Fruit fly (Drosophila melanogaster) whole organism, embryonic: ENCODE data around the gene Tomosyn.

ENCODE experiments used
- Asciz ChIP-seq: fragments of 200-800 bp; sonication (Bioruptor generic); optimal IDR thresholded peaks from 2 replicates; lab custom pipeline; 2017; ENCODE audit warnings: missing biosample characterization, mild to moderate bottlenecking, missing genetic modification characterization, missing genetic modification reagents
- Atf6 ChIP-seq: fragments of 200-800 bp; sonication (Bioruptor generic); IDR thresholded peaks from 2 replicates; pipeline ENCODE4 v1.3.6; 2022; ENCODE audit warnings: missing biosample characterization, missing genetic modification characterization
- Awh ChIP-seq: fragments of 200-800 bp; sonication (Bioruptor generic); IDR thresholded peaks from 2 replicates; pipeline ENCODE4, ENCODE4 v1.3.6; 2022; ENCODE audit warnings: missing biosample characterization, missing genetic modification characterization
- B-H1 ChIP-seq: fragments of 200-800 bp; sonication (Bioruptor generic); IDR thresholded peaks from 3 replicates; pipeline ENCODE4 v1.3.6; 2022; ENCODE audit warnings: missing biosample characterization, missing genetic modification characterization
- C15 ChIP-seq: fragments of 200-800 bp; sonication (Bioruptor generic); IDR thresholded peaks from 3 replicates; pipeline ENCODE4 v1.3.6; 2022; ENCODE audit warnings: missing biosample characterization, missing genetic modification characterization
- CG10209 ChIP-seq: fragments of 200-800 bp; sonication (Bioruptor generic); optimal IDR thresholded peaks from 3 replicates; lab custom pipeline; 2017; ENCODE audit warnings: missing biosample characterization, mild to moderate bottlenecking, missing genetic modification characterization, missing genetic modification reagents
- CG10959 ChIP-seq: fragments of 200-800 bp; sonication (Bioruptor generic); IDR thresholded peaks from 2 replicates; pipeline ENCODE4 v1.3.6; 2022; ENCODE audit warnings: missing biosample characterization, missing genetic modification characterization
- CG12219 ChIP-seq: fragments of 200-800 bp; sonication (Bioruptor generic); optimal IDR thresholded peaks from 3 replicates; lab custom pipeline; 2018; ENCODE audit warnings: missing biosample characterization, mild to moderate bottlenecking, missing genetic modification characterization
- CG14050 ChIP-seq: fragments of 200-800 bp; sonication (Bioruptor generic); IDR thresholded peaks from 3 replicates; pipeline ENCODE4 v1.3.6; 2022; ENCODE audit warnings: missing biosample characterization, missing genetic modification characterization
- CG14441 ChIP-seq: fragments of 200-800 bp; sonication (Bioruptor generic); IDR thresholded peaks from 2 replicates; pipeline ENCODE4 v1.3.6; 2022; ENCODE audit warnings: missing biosample characterization, missing genetic modification characterization
- CG14710 ChIP-seq: fragments of 200-800 bp; sonication (Bioruptor generic); optimal IDR thresholded peaks from 3 replicates; lab custom pipeline; 2019; ENCODE audit warnings: missing biosample characterization, mild to moderate bottlenecking, missing genetic modification characterization, moderate library complexity
- CG15479 ChIP-seq: fragments of 200-800 bp; sonication (Bioruptor generic); optimal IDR thresholded peaks from 3 replicates; lab custom pipeline; 2019; ENCODE audit warnings: missing biosample characterization, mild to moderate bottlenecking, missing genetic modification characterization, moderate library complexity
- CG18599 ChIP-seq: fragments of 200-800 bp; sonication (Bioruptor generic); optimal IDR thresholded peaks from 3 replicates; lab custom pipeline; 2017; ENCODE audit warnings: missing biosample characterization, missing genetic modification characterization, mild to moderate bottlenecking, moderate library complexity, missing genetic modification reagents
- CG2199 ChIP-seq: fragments of 200-800 bp; sonication (Bioruptor generic); IDR thresholded peaks from 3 replicates; pipeline ENCODE4 v1.3.6; 2022; ENCODE audit warnings: missing biosample characterization, missing genetic modification characterization
- CG3847 ChIP-seq: fragments of 200-800 bp; sonication (Bioruptor generic); IDR thresholded peaks from 2 replicates; pipeline ENCODE4 v1.3.6; 2022; ENCODE audit warnings: missing biosample characterization, missing genetic modification characterization
- CG4282 ChIP-seq: fragments of 200-800 bp; sonication (Bioruptor generic); optimal IDR thresholded peaks from 2 replicates; lab custom pipeline; 2016; ENCODE audit warnings: missing biosample characterization, missing genetic modification characterization
- CG6272 ChIP-seq: fragments of 200-800 bp; sonication (Bioruptor generic); IDR thresholded peaks from 2 replicates; pipeline ENCODE4 v1.3.6; 2022; ENCODE audit warnings: missing biosample characterization, missing genetic modification characterization
- CG6854 ChIP-seq: fragments of 200-800 bp; sonication (Bioruptor generic); optimal IDR thresholded peaks from 3 replicates; lab custom pipeline; 2017; ENCODE audit warnings: missing biosample characterization, mild to moderate bottlenecking, missing genetic modification characterization
- CG7839 ChIP-seq: fragments of 200-800 bp; sonication (Bioruptor generic); optimal IDR thresholded peaks from 3 replicates; lab custom pipeline; 2018; ENCODE audit warnings: missing biosample characterization, mild to moderate bottlenecking, missing genetic modification characterization, moderate library complexity
- CG7987 ChIP-seq: fragments of 200-800 bp; sonication (Bioruptor generic); optimal IDR thresholded peaks from 2 replicates; lab custom pipeline; 2018; ENCODE audit warnings: missing biosample characterization, mild to moderate bottlenecking, missing genetic modification characterization, moderate library complexity
- CG8359 ChIP-seq: fragments of 200-800 bp; sonication (Bioruptor generic); optimal IDR thresholded peaks from 2 replicates; lab custom pipeline; 2017; ENCODE audit warnings: missing biosample characterization, mild to moderate bottlenecking, missing genetic modification characterization, borderline replicate concordance
- CG9727 ChIP-seq: fragments of 200-800 bp; sonication (Bioruptor generic); optimal IDR thresholded peaks from 3 replicates; lab custom pipeline; 2017; ENCODE audit warnings: missing biosample characterization, mild to moderate bottlenecking, missing genetic modification characterization
- Camta ChIP-seq: fragments of 200-800 bp; sonication (Bioruptor generic); optimal IDR thresholded peaks from 2 replicates; lab custom pipeline; 2016; ENCODE audit warnings: missing biosample characterization, missing genetic modification characterization
- Dip3 ChIP-seq: fragments of 200-800 bp; sonication (Bioruptor generic); optimal IDR thresholded peaks from 3 replicates; lab custom pipeline; 2016; ENCODE audit warnings: missing biosample characterization, missing genetic modification characterization
- Gug ChIP-seq: fragments of 200-800 bp; sonication (Bioruptor generic); IDR thresholded peaks from 4 replicates; pipeline ENCODE4 v1.3.6; 2022; ENCODE audit warnings: missing biosample characterization, missing genetic modification characterization
- HmgZ ChIP-seq: fragments of 200-800 bp; sonication (Bioruptor generic); optimal IDR thresholded peaks from 2 replicates; lab custom pipeline; 2018; ENCODE audit warnings: missing biosample characterization, mild to moderate bottlenecking, missing genetic modification characterization
- Kr ChIP-seq: fragments of 200-800 bp; sonication (Bioruptor generic); optimal IDR thresholded peaks from 2 replicates; lab custom pipeline; 2017; ENCODE audit warnings: missing biosample characterization, mild to moderate bottlenecking, missing genetic modification characterization
- Med ChIP-seq: fragments of 200-800 bp; sonication (Bioruptor generic); peaks from one replicate; lab custom pipeline; 2016; ENCODE audit warnings: missing biosample characterization, missing genetic modification characterization, mild to moderate bottlenecking, inconsistent platforms, moderate library complexity
- Myb ChIP-seq: fragments of 200-800 bp; sonication (Bioruptor generic); optimal IDR thresholded peaks from 2 replicates; lab custom pipeline; 2016; ENCODE audit warnings: missing biosample characterization, missing genetic modification characterization
- Oli ChIP-seq: fragments of 200-800 bp; sonication (Bioruptor generic); optimal IDR thresholded peaks from 2 replicates; lab custom pipeline; 2018; ENCODE audit warnings: missing biosample characterization, mild to moderate bottlenecking, missing genetic modification characterization, moderate library complexity
- Six4 ChIP-seq: fragments of 200-800 bp; sonication (Bioruptor generic); optimal IDR thresholded peaks from 2 replicates; lab custom pipeline; 2016; ENCODE audit warnings: missing biosample characterization, missing genetic modification characterization
- TFAM ChIP-seq: fragments of 200-800 bp; sonication (Bioruptor generic); optimal IDR thresholded peaks from 2 replicates; lab custom pipeline; 2017; ENCODE audit warnings: missing biosample characterization, missing genetic modification characterization, inconsistent platforms
- Trl ChIP-seq, 3 experiments: fragments of >200 bp in 2 of 3; fragments of 200-800 bp in 1 of 3; sonication (Bioruptor generic) in 1 of 3; optimal IDR thresholded peaks; 2 replicates in 1 of 3; 3 replicates in 2 of 3; lab custom pipeline; 2016 to 2017; ENCODE audit warnings: missing biosample characterization in 1 of 3, missing genetic modification characterization in 1 of 3
- amos ChIP-seq: fragments of 200-800 bp; sonication (Bioruptor generic); IDR thresholded peaks from 2 replicates; pipeline ENCODE4 v1.3.6; 2022; ENCODE audit warnings: missing biosample characterization, missing genetic modification characterization; ENCODE audit not compliant: partially characterized antibody
- ara ChIP-seq: fragments of 200-800 bp; sonication (Bioruptor generic); IDR thresholded peaks from 2 replicates; pipeline ENCODE4 v1.3.6; 2022; ENCODE audit warnings: missing biosample characterization, missing genetic modification characterization
- bigmax ChIP-seq: fragments of 200-800 bp; sonication (Bioruptor generic); optimal IDR thresholded peaks from 2 replicates; lab custom pipeline; 2018; ENCODE audit warnings: missing biosample characterization, mild to moderate bottlenecking, missing genetic modification characterization
- cg ChIP-seq: fragments of 200-800 bp; sonication (Bioruptor generic); optimal IDR thresholded peaks from 3 replicates; lab custom pipeline; 2019; ENCODE audit warnings: missing biosample characterization, mild to moderate bottlenecking, missing genetic modification characterization, moderate library complexity
- croc ChIP-seq: fragments of 200-800 bp; sonication (Bioruptor generic); conservative IDR thresholded peaks from 3 replicates; pipeline ENCODE4 v1.3.6; 2022; ENCODE audit warnings: missing biosample characterization, missing genetic modification characterization
- danr ChIP-seq: fragments of 200-800 bp; sonication (Bioruptor generic); IDR thresholded peaks from 2 replicates; pipeline ENCODE4 v1.3.6; 2022; ENCODE audit warnings: missing biosample characterization, missing genetic modification characterization
- dmrt11E ChIP-seq: fragments of 200-800 bp; sonication (Bioruptor generic); optimal IDR thresholded peaks from 3 replicates; lab custom pipeline; 2018; ENCODE audit warnings: missing biosample characterization, mild to moderate bottlenecking, missing genetic modification characterization, moderate library complexity
- ems ChIP-seq: fragments of 200-800 bp; sonication (Bioruptor generic); optimal IDR thresholded peaks from 3 replicates; lab custom pipeline; 2016; ENCODE audit warnings: missing biosample characterization, missing genetic modification characterization
- eyg ChIP-seq: fragments of 200-800 bp; sonication (Bioruptor generic); optimal IDR thresholded peaks from 3 replicates; lab custom pipeline; 2016; ENCODE audit warnings: missing biosample characterization, missing genetic modification characterization
- fd3F ChIP-seq: fragments of 200-800 bp; sonication (Bioruptor generic); optimal IDR thresholded peaks from 2 replicates; lab custom pipeline; 2018; ENCODE audit warnings: missing biosample characterization, mild to moderate bottlenecking, missing genetic modification characterization, moderate library complexity
- gsb-n ChIP-seq: fragments of 200-800 bp; sonication (Bioruptor generic); optimal IDR thresholded peaks from 3 replicates; lab custom pipeline; 2018; ENCODE audit warnings: missing biosample characterization, mild to moderate bottlenecking, missing genetic modification characterization
- jing ChIP-seq: fragments of 200-800 bp; sonication (Bioruptor generic); optimal IDR thresholded peaks from 2 replicates; lab custom pipeline; 2018; ENCODE audit warnings: missing biosample characterization, mild to moderate bottlenecking, missing genetic modification characterization
- pros ChIP-seq: fragments of 200-800 bp; sonication (Bioruptor generic); optimal IDR thresholded peaks from 3 replicates; lab custom pipeline; 2019; ENCODE audit warnings: missing biosample characterization, mild to moderate bottlenecking, missing genetic modification characterization, moderate library complexity
- sens ChIP-seq: fragments of 200-800 bp; sonication (Bioruptor generic); peaks from one replicate; lab custom pipeline; 2016; ENCODE audit warnings: missing biosample characterization, missing genetic modification characterization
- sob ChIP-seq: fragments of 200-800 bp; sonication (Bioruptor generic); IDR thresholded peaks from 2 replicates; pipeline ENCODE4 v1.3.6; 2022; ENCODE audit warnings: missing biosample characterization, missing genetic modification characterization
- zfh2 ChIP-seq: fragments of 200-800 bp; sonication (Bioruptor generic); optimal IDR thresholded peaks from 2 replicates; lab custom pipeline; 2016; ENCODE audit warnings: missing biosample characterization, missing genetic modification characterization

The Tomosyn gene

DNA sequence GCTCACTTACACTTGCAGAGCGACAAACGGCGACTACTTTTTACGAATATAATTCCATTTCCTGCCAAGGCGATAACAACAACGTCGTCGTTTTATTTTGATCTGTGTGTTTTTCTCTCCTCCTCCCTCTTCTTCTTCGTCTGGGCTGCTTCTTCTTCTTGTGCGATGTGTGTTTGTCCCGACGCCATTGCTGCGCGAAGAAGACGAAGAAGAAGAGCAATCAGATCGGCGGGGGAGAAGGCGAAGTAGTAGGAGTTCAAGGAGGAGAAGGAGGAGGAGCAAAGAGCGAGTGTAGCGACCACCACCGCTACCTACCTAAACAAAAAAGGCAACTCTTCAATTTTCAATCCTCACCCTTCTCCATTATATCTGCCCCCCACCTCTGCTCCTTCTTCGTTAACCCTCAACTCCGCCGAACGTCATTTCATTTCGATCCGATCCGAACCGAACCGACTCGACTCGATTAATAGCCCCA, 32.1 kb downstream of the Tomosyn start (continued):
- TF ChIP-seq CG14050 (GFP tag; lab: Robert Waterston, UW) (no peak), CG6272 (no peak), TFAM (GFP tag; lab: Kevin White, UChicago) (no peak), pros (GFP tag; lab: Kevin White, UChicago) (peak; percentile 98), danr (GFP tag; lab: Robert Waterston, UW) (no peak), Trl (optimal IDR thresholded peaks at IDR 0.05; lab: Kevin White, UChicago) (no peak), Trl (GFP tag; optimal IDR thresholded peaks at IDR 0.05; lab: Kevin White, UChicago) (no peak), CG6854 (no peak), CG8359 (GFP tag; lab: Kevin White, UChicago) (no peak), bigmax (GFP tag; lab: Kevin White, UChicago) (no peak), amos (GFP tag; lab: Robert Waterston, UW) (no peak), CG7839 (tag; lab: Kevin White, UChicago) (no peak), CG15479 (GFP tag; lab: Kevin White, UChicago) (peak; percentile 93), cg (GFP tag; lab: Kevin White, UChicago) (peak; percentile 26), CG12219 (no peak), dmrt11E (tag; lab: Kevin White, UChicago) (no peak), sob (GFP tag; lab: Robert Waterston, UW) (no peak), Med (GFP tag; lab: Kevin White, UChicago) (peak; percentile 74), Oli (tag; lab: Kevin White, UChicago) (no peak), CG4282 (GFP tag; lab: Kevin White, UChicago) (no peak)

DNA sequence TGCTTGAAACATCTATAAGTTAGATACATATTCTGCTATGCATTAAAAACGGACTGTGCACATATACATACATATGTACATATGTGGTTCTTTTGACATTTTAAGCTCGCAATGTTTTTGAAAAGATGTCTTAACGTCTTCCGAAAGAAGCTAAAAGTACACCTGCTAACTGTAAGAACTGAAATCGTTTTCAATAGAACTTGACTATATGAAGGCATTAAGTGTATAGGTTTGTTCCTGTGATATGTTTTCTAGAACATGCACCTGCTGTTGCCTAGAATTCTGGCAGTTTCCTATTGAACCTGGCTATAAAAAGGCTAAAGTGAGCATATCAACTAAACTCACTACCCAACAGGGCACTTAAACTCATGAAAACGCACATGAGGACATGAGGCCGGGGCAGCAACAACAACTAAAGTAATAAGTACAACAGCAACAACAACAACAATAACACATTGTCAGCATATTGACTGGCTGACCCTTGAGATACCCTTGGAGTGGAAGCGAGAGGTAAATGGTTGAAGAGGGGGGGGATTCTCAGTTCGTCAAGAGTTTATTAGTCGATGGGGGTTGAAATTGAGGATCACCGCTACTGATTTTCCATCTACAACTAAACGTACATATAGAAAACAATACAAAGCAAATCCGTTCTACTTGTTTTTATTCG, 32.8 kb downstream of the Tomosyn start:
- no peak for TF ChIP-seq Atf6 (GFP tag; lab: Robert Waterston, UW)
- no peak for TF ChIP-seq CG7987 (GFP tag; lab: Kevin White, UChicago)
- TF ChIP-seq Camta, result no peak
- no peak for TF ChIP-seq CG3847 (GFP tag; lab: Robert Waterston, UW)
- no peak for TF ChIP-seq croc (GFP tag; lab: Robert Waterston, UW)
- no peak for TF ChIP-seq jing (GFP tag; lab: Kevin White, UChicago)
- TF ChIP-seq bigmax (GFP tag; lab: Kevin White, UChicago), result no peak
- TF ChIP-seq ems (GFP tag; lab: Kevin White, UChicago), result no peak
- no peak for TF ChIP-seq Awh (GFP tag; lab: Robert Waterston, UW)
- no peak for TF ChIP-seq Asciz (GFP tag; lab: Kevin White, UChicago)
- TF ChIP-seq fd3F (GFP tag; lab: Kevin White, UChicago), result no peak
- no peak for TF ChIP-seq HmgZ (tag; lab: Kevin White, UChicago)
- no peak for TF ChIP-seq CG14441 (GFP tag; lab: Robert Waterston, UW)
- TF ChIP-seq sens, result peak; percentile 12
- TF ChIP-seq CG18599 (GFP tag; lab: Kevin White, UChicago), result no peak
- no peak for TF ChIP-seq Myb (GFP tag; lab: Kevin White, UChicago)
- TF ChIP-seq zfh2 (GFP tag; lab: Kevin White, UChicago), result no peak
- no peak for TF ChIP-seq Gug (GFP tag; lab: Robert Waterston, UW)
- TF ChIP-seq B-H1, result no peak
- TF ChIP-seq CG14710 (tag; lab: Kevin White, UChicago), result no peak
- no peak for TF ChIP-seq CG10959 (GFP tag; lab: Robert Waterston, UW)
- no peak for TF ChIP-seq eyg
- TF ChIP-seq gsb-n (tag; lab: Kevin White, UChicago), result no peak
- no peak for TF ChIP-seq Kr (GFP tag; lab: Kevin White, UChicago)
- TF ChIP-seq CG9727 (GFP tag; lab: Kevin White, UChicago), result no peak
- TF ChIP-seq Dip3 (GFP tag; lab: Kevin White, UChicago), result no peak
- no peak for TF ChIP-seq CG7839 (tag; lab: Kevin White, UChicago)
- TF ChIP-seq CG10209 (GFP tag; lab: Kevin White, UChicago), result no peak
- TF ChIP-seq CG2199 (GFP tag; lab: Robert Waterston, UW), result 0 out of 3 replicates have a peak, but pooled peaks have one; percentile 55
- TF ChIP-seq ara (GFP tag; lab: Robert Waterston, UW), result no peak
- TF ChIP-seq C15 (GFP tag; lab: Robert Waterston, UW), result no peak
- TF ChIP-seq Six4 (GFP tag; lab: Kevin White, UChicago), result no peak
